Fruit fly (Drosophila melanogaster): ENCODE measurements around the gene CG31142.
A peak's percentile ranks its signal among the peaks of the same experiment; 100 is the strongest.

CG31142 gene

DNA sequence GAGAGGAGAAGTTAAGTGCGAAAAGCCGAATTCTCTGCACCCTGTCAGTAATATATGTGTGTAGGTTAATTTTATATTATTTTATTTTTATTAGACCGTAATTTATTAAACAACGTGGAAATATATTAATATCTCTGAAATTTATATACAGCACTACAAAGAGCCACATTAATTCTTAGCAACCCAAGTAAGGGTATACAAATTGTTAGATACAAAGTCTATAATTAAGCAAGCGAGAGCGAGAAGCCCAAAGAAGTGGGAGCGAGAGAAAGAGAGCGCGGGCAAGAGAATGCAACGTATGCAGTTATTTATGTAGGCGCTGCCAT is 42.0 kb upstream of the CG31142 start (continued):
- TF ChIP-seq chm (GFP tag; IDR thresholded peaks at IDR 0.05) (peak; percentile 96; the same call in 1 of the 2 replicates), lab (GFP tag; optimal IDR thresholded peaks at IDR 0.05) (peak; percentile 90), az2 (GFP tag; optimal IDR thresholded peaks at IDR 0.05) (peak; percentile 94), Oli (tag; optimal IDR thresholded peaks at IDR 0.05) (peak; percentile 93), CG14860 (GFP tag; IDR thresholded peaks at IDR 0.05; ENCODE audit: partially characterized antibody) (no peak), jing (GFP tag; optimal IDR thresholded peaks at IDR 0.05) (peak; percentile 76), CG3163 (GFP tag; optimal IDR thresholded peaks at IDR 0.05) (no peak), CG13894 (tag; optimal IDR thresholded peaks at IDR 0.05) (peak; percentile 38), Fer2 (tag; optimal IDR thresholded peaks at IDR 0.05) (peak; percentile 74), NC2β (GFP tag; optimal IDR thresholded peaks at IDR 0.05) (peak; percentile 51), Hr3 (GFP tag; optimal IDR thresholded peaks at IDR 0.05) (peak; percentile 94), CG13287 (GFP tag; IDR thresholded peaks at IDR 0.05; ENCODE audit: partially characterized antibody) (no peak), fd3F (GFP tag; optimal IDR thresholded peaks at IDR 0.05) (peak; percentile 76), zen (tag; optimal IDR thresholded peaks at IDR 0.05) (peak; percentile 94), gro (GFP tag; optimal IDR thresholded peaks at IDR 0.05) (no peak), Hsf (GFP tag; optimal IDR thresholded peaks at IDR 0.05) (peak; percentile 75), Six4 (GFP tag; optimal IDR thresholded peaks at IDR 0.05) (peak; percentile 90), cas (GFP tag; IDR thresholded peaks at IDR 0.05) (peak; percentile 23; the same call in 1 of the 2 replicates), wek (GFP tag; optimal IDR thresholded peaks at IDR 0.05) (peak; percentile 13), lmd (GFP tag; IDR thresholded peaks at IDR 0.05) (peak; percentile 94), Camta (GFP tag; optimal IDR thresholded peaks at IDR 0.05) (peak; percentile 42), lov (optimal IDR thresholded peaks at IDR 0.05) (no peak), lov (GFP tag; IDR thresholded peaks at IDR 0.05) (peak; percentile 96), CG2129 (GFP tag; IDR thresholded peaks at IDR 0.05; ENCODE audit: partially characterized antibody) (no peak), amos (GFP tag; IDR thresholded peaks at IDR 0.05; ENCODE audit: partially characterized antibody) (no peak), CG3726 (GFP tag; IDR thresholded peaks at IDR 0.05) (peak; percentile 88), ttk (GFP tag; IDR thresholded peaks at IDR 0.05) (peak; percentile 94), pb (GFP tag; optimal IDR thresholded peaks at IDR 0.05) (no peak), CG7987 (GFP tag; optimal IDR thresholded peaks at IDR 0.05) (peak; percentile 56), CG17912 (GFP tag; optimal IDR thresholded peaks at IDR 0.05) (no peak), CG12104 (GFP tag; optimal IDR thresholded peaks at IDR 0.05) (peak; percentile 88), CG18011 (GFP tag; optimal IDR thresholded peaks at IDR 0.05) (peak; percentile 40), CG10274 (GFP tag; optimal IDR thresholded peaks at IDR 0.05) (peak; percentile 50), pros (GFP tag; optimal IDR thresholded peaks at IDR 0.05) (no peak), CG12299 (tag; optimal IDR thresholded peaks at IDR 0.05) (peak; percentile 90), CG10147 (GFP tag; optimal IDR thresholded peaks at IDR 0.05) (peak; percentile 79), zf30C (GFP tag; optimal IDR thresholded peaks at IDR 0.05) (no peak), CG2712 (tag; optimal IDR thresholded peaks at IDR 0.05) (peak; percentile 98), CG17359 (tag; optimal IDR thresholded peaks at IDR 0.05) (peak; percentile 95), ash1 (GFP tag; optimal IDR thresholded peaks at IDR 0.05) (no peak), Hr39 (optimal IDR thresholded peaks at IDR 0.05) (no peak), dpn (GFP tag; optimal IDR thresholded peaks at IDR 0.05) (peak; percentile 49 to 88), prd (optimal IDR thresholded peaks at IDR 0.05) (no peak), prd (GFP tag; IDR thresholded peaks at IDR 0.05) (peak; percentile 95), CG12155 (GFP tag; optimal IDR thresholded peaks at IDR 0.05) (peak; percentile 75), CG12219 (GFP tag; optimal IDR thresholded peaks at IDR 0.05) (peak; percentile 88), org-1 (GFP tag; optimal IDR thresholded peaks at IDR 0.05) (peak; percentile 73), jumu (GFP tag; optimal IDR thresholded peaks at IDR 0.05) (no peak), CG16813 (GFP tag; IDR thresholded peaks at IDR 0.05; ENCODE audit: partially characterized antibody) (no peak), TFAM (GFP tag; optimal IDR thresholded peaks at IDR 0.05) (peak; percentile 76), gt (GFP tag; IDR thresholded peaks at IDR 0.05) (peak; percentile 82), CG18619 (GFP tag; optimal IDR thresholded peaks at IDR 0.05) (peak; percentile 79)

All from whole organism, embryonic.